Worm (Caenorhabditis elegans) whole organism, midembryonic: Measurements from ENCODE around the gene F40C5.1.

ENCODE experiments used
- cog-1 ChIP-seq: sonication (generic microtip); optimal IDR thresholded peaks from 2 replicates; lab custom pipeline; 2016; ENCODE audit warnings: missing genetic modification characterization, missing compliant biosample characterization
- ref-1 ChIP-seq: fragments of 200-800 bp; sonication (Bioruptor generic); conservative IDR thresholded peaks from 2 replicates; pipeline ENCODE4 v1.3.6; 2022; ENCODE audit warnings: missing genetic modification reagents, missing genetic modification characterization, missing compliant biosample characterization
- ztf-23 ChIP-seq: fragments of 200-800 bp; sonication (Bioruptor generic); IDR thresholded peaks from 2 replicates; pipeline ENCODE4 v1.3.6; 2022; ENCODE audit warnings: missing genetic modification reagents, missing genetic modification characterization, missing compliant biosample characterization

- no peak for TF ChIP-seq ztf-23
- TF ChIP-seq cog-1 (tag; lab: Kevin White, UChicago), result no peak
- no peak for TF ChIP-seq ref-1 (GFP tag; lab: Robert Waterston, UW)
These were observed 37.2 kb upstream of the F40C5.1 start, which contains the start of gene nhr-221 for ce11 chrV:3535260-3535659.
